Fruit fly (Drosophila melanogaster) whole organism, embryonic: ENCODE data around the gene His3.3A.
A peak's percentile ranks its signal among the peaks of the same experiment; 100 is the strongest.

ENCODE experiments used
- Bteb2 ChIP-seq: fragments of 200-800 bp; sonication (Bioruptor generic); optimal IDR thresholded peaks from 2 replicates; lab custom pipeline; 2016; ENCODE audit warnings: missing biosample characterization, missing genetic modification characterization
- CG1024 ChIP-seq: fragments of 200-800 bp; sonication (Bioruptor generic); IDR thresholded peaks from 2 replicates; pipeline ENCODE4 v1.3.6; 2022; ENCODE audit warnings: missing biosample characterization, missing genetic modification characterization
- CG10654 ChIP-seq: fragments of 200-800 bp; sonication (Bioruptor generic); optimal IDR thresholded peaks from 2 replicates; lab custom pipeline; 2016; ENCODE audit warnings: missing biosample characterization, missing genetic modification characterization
- CG13424 ChIP-seq: fragments of 200-800 bp; sonication (Bioruptor generic); optimal IDR thresholded peaks from 2 replicates; lab custom pipeline; 2019; ENCODE audit warnings: missing biosample characterization, mild to moderate bottlenecking, missing genetic modification characterization, moderate library complexity
- CG15073 ChIP-seq: fragments of 200-800 bp; sonication (Bioruptor generic); optimal IDR thresholded peaks from 2 replicates; lab custom pipeline; 2016; ENCODE audit warnings: missing biosample characterization, missing genetic modification characterization
- CG16863 ChIP-seq: fragments of 200-800 bp; sonication (Bioruptor generic); optimal IDR thresholded peaks from 3 replicates; lab custom pipeline; 2016; ENCODE audit warnings: missing biosample characterization, missing genetic modification characterization
- CG18599 ChIP-seq: fragments of 200-800 bp; sonication (Bioruptor generic); optimal IDR thresholded peaks from 3 replicates; lab custom pipeline; 2017; ENCODE audit warnings: missing biosample characterization, missing genetic modification characterization, mild to moderate bottlenecking, moderate library complexity, missing genetic modification reagents
- CG2116 ChIP-seq: fragments of 200-800 bp; sonication (Bioruptor generic); optimal IDR thresholded peaks from 3 replicates; lab custom pipeline; 2018; ENCODE audit warnings: missing biosample characterization, mild to moderate bottlenecking, missing genetic modification characterization
- CG2678 ChIP-seq: fragments of 200-800 bp; sonication (Bioruptor generic); optimal IDR thresholded peaks from 3 replicates; lab custom pipeline; 2019; ENCODE audit warnings: missing biosample characterization, mild to moderate bottlenecking, missing genetic modification characterization, moderate library complexity
- CG34422 ChIP-seq: fragments of 200-800 bp; sonication (Bioruptor generic); IDR thresholded peaks from 3 replicates; pipeline ENCODE4 v1.3.6; 2022; ENCODE audit warnings: missing biosample characterization, missing genetic modification characterization
- CG4820 ChIP-seq: fragments of 200-800 bp; sonication (Bioruptor generic); optimal IDR thresholded peaks from 3 replicates; lab custom pipeline; 2016; ENCODE audit warnings: missing biosample characterization, missing genetic modification characterization
- CG5953 ChIP-seq: fragments of 200-800 bp; sonication (Bioruptor generic); IDR thresholded peaks from 2 replicates; pipeline ENCODE4 v1.3.6; 2022; ENCODE audit warnings: missing biosample characterization, missing genetic modification characterization
- CG7786 ChIP-seq: fragments of 200-800 bp; sonication (Bioruptor generic); optimal IDR thresholded peaks from 2 replicates; lab custom pipeline; 2016; ENCODE audit warnings: missing biosample characterization, missing genetic modification characterization
- CG9797 ChIP-seq: fragments of 200-800 bp; sonication (Bioruptor generic); optimal IDR thresholded peaks from 3 replicates; lab custom pipeline; 2018; ENCODE audit warnings: missing biosample characterization, mild to moderate bottlenecking, missing genetic modification characterization
- CG9817 ChIP-seq: fragments of 200-800 bp; sonication (Bioruptor generic); optimal IDR thresholded peaks from 2 replicates; lab custom pipeline; 2018; ENCODE audit warnings: missing biosample characterization, mild to moderate bottlenecking, missing genetic modification characterization, moderate library complexity
- CkIIα-i1 ChIP-seq: fragments of 200-800 bp; sonication (Bioruptor generic); IDR thresholded peaks from 2 replicates; pipeline ENCODE4 v1.3.6; 2022; ENCODE audit warnings: missing biosample characterization, missing genetic modification characterization
- Deaf1 ChIP-seq: fragments of 200-800 bp; optimal IDR thresholded peaks from 3 replicates; lab custom pipeline; 2019; ENCODE audit warnings: missing biosample characterization, mild to moderate bottlenecking, missing genetic modification characterization, moderate library complexity
- Dek ChIP-seq: fragments of 200-800 bp; sonication (Bioruptor generic); optimal IDR thresholded peaks from 3 replicates; lab custom pipeline; 2019; ENCODE audit warnings: missing biosample characterization, mild to moderate bottlenecking, missing genetic modification characterization, moderate library complexity
- H15 ChIP-seq: fragments of 200-800 bp; sonication (Bioruptor generic); IDR thresholded peaks from 3 replicates; pipeline ENCODE4 v1.3.6; 2022; ENCODE audit warnings: missing biosample characterization, missing genetic modification characterization
- HHEX ChIP-seq: fragments of 200-800 bp; sonication (Bioruptor generic); optimal IDR thresholded peaks from 3 replicates; lab custom pipeline; 2017; ENCODE audit warnings: missing biosample characterization, mild to moderate bottlenecking, missing genetic modification characterization, missing genetic modification reagents
- HLH54F ChIP-seq: fragments of 200-800 bp; sonication (Bioruptor generic); optimal IDR thresholded peaks from 3 replicates; lab custom pipeline; 2016; ENCODE audit warnings: missing biosample characterization, missing genetic modification characterization
- HmgD ChIP-seq: fragments of 200-800 bp; sonication (Bioruptor generic); optimal IDR thresholded peaks from 3 replicates; lab custom pipeline; 2016; ENCODE audit warnings: missing biosample characterization, missing genetic modification characterization
- Hmr ChIP-seq: fragments of 200-800 bp; sonication (Bioruptor generic); optimal IDR thresholded peaks from 3 replicates; lab custom pipeline; 2017; ENCODE audit warnings: mild to moderate bottlenecking, missing biosample characterization, missing genetic modification reagents, missing genetic modification characterization
- MBD-R2 ChIP-seq: fragments of 200-800 bp; sonication (Bioruptor generic); IDR thresholded peaks from 2 replicates; pipeline ENCODE4 v1.3.6; 2022; ENCODE audit warnings: missing biosample characterization, missing genetic modification characterization
- Ptx1 ChIP-seq: fragments of 200-800 bp; sonication (Bioruptor generic); IDR thresholded peaks from 2 replicates; pipeline ENCODE4 v1.3.6; 2022; ENCODE audit warnings: missing biosample characterization, missing genetic modification characterization
- Rfx ChIP-seq: fragments of 200-800 bp; sonication (Bioruptor generic); IDR thresholded peaks from 2 replicates; pipeline ENCODE4 v1.3.6; 2022; ENCODE audit warnings: missing biosample characterization, missing genetic modification characterization
- Sox100B ChIP-seq: fragments of 200-800 bp; sonication (Bioruptor generic); optimal IDR thresholded peaks from 3 replicates; lab custom pipeline; 2018; ENCODE audit warnings: missing biosample characterization, mild to moderate bottlenecking, missing genetic modification characterization
- Spps ChIP-seq: fragments of 200-800 bp; sonication (Bioruptor generic); optimal IDR thresholded peaks from 2 replicates; lab custom pipeline; 2018; ENCODE audit warnings: missing biosample characterization, mild to moderate bottlenecking, missing genetic modification characterization
- Taf1 ChIP-seq: fragments of 200-800 bp; sonication (Bioruptor generic); IDR thresholded peaks from 2 replicates; pipeline ENCODE4 v1.3.6; 2022; ENCODE audit warnings: missing biosample characterization, missing genetic modification characterization
- Xbp1 ChIP-seq: fragments of 200-800 bp; sonication (Bioruptor generic); optimal IDR thresholded peaks from 3 replicates; lab custom pipeline; 2016; ENCODE audit warnings: missing biosample characterization, mild to moderate bottlenecking, missing genetic modification characterization
- YL-1 ChIP-seq: fragments of 200-800 bp; sonication (Bioruptor generic); optimal IDR thresholded peaks from 3 replicates; lab custom pipeline; 2017; ENCODE audit warnings: missing biosample characterization, mild to moderate bottlenecking, missing genetic modification characterization
- aop ChIP-seq: fragments of 200-800 bp; sonication (Bioruptor generic); IDR thresholded peaks from 2 replicates; pipeline ENCODE4 v1.3.6; 2022; ENCODE audit warnings: missing biosample characterization, missing genetic modification characterization
- dan ChIP-seq: fragments of 200-800 bp; sonication (Bioruptor generic); IDR thresholded peaks from 2 replicates; pipeline ENCODE4 v1.3.6; 2022; ENCODE audit warnings: missing biosample characterization, missing genetic modification characterization
- danr ChIP-seq: fragments of 200-800 bp; sonication (Bioruptor generic); IDR thresholded peaks from 2 replicates; pipeline ENCODE4 v1.3.6; 2022; ENCODE audit warnings: missing biosample characterization, missing genetic modification characterization
- dpn ChIP-seq, 2 experiments: fragments of 200-800 bp; sonication (Bioruptor generic); optimal IDR thresholded peaks; 3 replicates each; lab custom pipeline; 2016; ENCODE audit warnings: missing biosample characterization in 2 of 2, missing genetic modification characterization in 2 of 2
- grau ChIP-seq: fragments of 200-800 bp; optimal IDR thresholded peaks from 3 replicates; lab custom pipeline; 2019; ENCODE audit warnings: missing biosample characterization, mild to moderate bottlenecking, missing genetic modification characterization, moderate library complexity
- hb ChIP-seq: fragments of 200-800 bp; sonication (Bioruptor generic); IDR thresholded peaks from 3 replicates; pipeline ENCODE4 v1.3.6; 2022; ENCODE audit warnings: missing biosample characterization, missing genetic modification characterization; ENCODE audit not compliant: partially characterized antibody
- hkb ChIP-seq, 2 experiments: fragments of 200-800 bp in 1 of 2; fragments of >200 bp in 1 of 2; sonication (Bioruptor generic) in 1 of 2; IDR thresholded peaks in 1 of 2; optimal IDR thresholded peaks in 1 of 2; 2 replicates each; pipeline versions ENCODE4 v1.3.6 to Lab custom; 2017 to 2022; ENCODE audit warnings: missing biosample characterization in 1 of 2, missing genetic modification characterization in 1 of 2
- jigr1 ChIP-seq: fragments of 200-800 bp; sonication (Bioruptor generic); IDR thresholded peaks from 3 replicates; pipeline ENCODE4 v1.3.6; 2022; ENCODE audit warnings: missing biosample characterization, missing genetic modification characterization
- kah ChIP-seq: fragments of 200-800 bp; sonication (Bioruptor generic); optimal IDR thresholded peaks from 2 replicates; lab custom pipeline; 2018; ENCODE audit warnings: missing biosample characterization, mild to moderate bottlenecking, missing genetic modification characterization
- otp ChIP-seq: fragments of 200-800 bp; sonication (Bioruptor generic); IDR thresholded peaks from 3 replicates; pipeline ENCODE4, ENCODE4 v1.3.6; 2022; ENCODE audit warnings: missing biosample characterization, missing genetic modification characterization
- pho ChIP-seq: fragments of 200-800 bp; sonication (Bioruptor generic); optimal IDR thresholded peaks from 2 replicates; lab custom pipeline; 2016; ENCODE audit warnings: missing biosample characterization, missing genetic modification characterization
- psq ChIP-seq: fragments of 200-800 bp; sonication (Bioruptor generic); optimal IDR thresholded peaks from 2 replicates; lab custom pipeline; 2017; ENCODE audit warnings: missing biosample characterization, missing genetic modification characterization
- sim ChIP-seq: fragments of 200-800 bp; sonication (Bioruptor generic); IDR thresholded peaks from 2 replicates; pipeline ENCODE4 v1.3.6; 2022; ENCODE audit warnings: missing biosample characterization, missing genetic modification characterization
- ssp ChIP-seq: fragments of 200-800 bp; sonication (Bioruptor generic); IDR thresholded peaks from 2 replicates; pipeline ENCODE4 v1.3.6; 2022; ENCODE audit warnings: missing biosample characterization, missing genetic modification characterization
- tap ChIP-seq: fragments of 200-800 bp; optimal IDR thresholded peaks from 3 replicates; lab custom pipeline; 2019; ENCODE audit warnings: missing biosample characterization, mild to moderate bottlenecking, missing genetic modification characterization, moderate library complexity
- usp ChIP-seq: fragments of >200 bp; optimal IDR thresholded peaks from 2 replicates; lab custom pipeline; 2017; ENCODE audit warnings: missing biosample characterization, missing genetic modification characterization
- wek ChIP-seq: fragments of 200-800 bp; sonication (Bioruptor generic); optimal IDR thresholded peaks from 3 replicates; lab custom pipeline; 2018; ENCODE audit warnings: missing biosample characterization, mild to moderate bottlenecking, missing genetic modification characterization, moderate library complexity
- zf30C ChIP-seq: fragments of 200-800 bp; sonication (Bioruptor generic); optimal IDR thresholded peaks from 3 replicates; lab custom pipeline; 2018; ENCODE audit warnings: missing biosample characterization, mild to moderate bottlenecking, missing genetic modification characterization
- zfh1 ChIP-seq: fragments of 200-800 bp; sonication (Bioruptor generic); IDR thresholded peaks from 3 replicates; pipeline ENCODE4 v1.3.6; 2022; ENCODE audit warnings: missing biosample characterization, missing genetic modification characterization

The His3.3A gene

DNA sequence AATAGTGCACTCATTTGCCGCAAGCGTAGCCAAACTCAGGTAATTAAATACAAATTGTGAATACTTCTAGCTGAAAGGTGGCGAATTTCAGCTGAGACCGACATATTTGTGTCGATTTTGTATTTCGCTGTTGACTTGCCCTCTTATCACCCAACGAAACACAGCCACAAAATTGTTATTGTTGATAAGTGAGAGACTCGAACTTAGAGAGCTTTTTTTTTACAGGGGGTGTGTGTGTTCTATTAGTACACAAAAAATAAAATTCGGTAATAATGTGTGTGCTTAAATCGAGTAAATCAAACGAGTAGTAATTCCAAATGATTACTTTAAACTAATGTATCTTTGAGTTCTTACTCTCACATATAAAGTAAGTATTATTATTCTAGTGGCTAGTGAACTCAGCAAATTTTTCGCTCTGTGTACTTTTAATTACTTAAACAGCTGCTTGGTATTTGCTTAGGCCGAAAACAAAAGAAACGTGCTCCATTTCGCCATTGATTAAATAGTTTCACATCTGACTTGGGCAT is 6.2 kb downstream of the His3.3A start (continued):
- TF ChIP-seq kah (GFP tag; lab: Kevin White, UChicago) (no peak), CG5953 (GFP tag; lab: Robert Waterston, UW) (peak; percentile 77; the same call in 1 of the 2 replicates), jigr1 (GFP tag; lab: Robert Waterston, UW) (no peak), CkIIα-i1 (GFP tag; lab: Robert Waterston, UW) (no peak), zfh1 (GFP tag; lab: Robert Waterston, UW) (peak; percentile 51; the same call in 1 of the 3 replicates), dan (GFP tag; lab: Robert Waterston, UW) (no peak), CG15073 (GFP tag; lab: Kevin White, UChicago) (no peak), Ptx1 (GFP tag; lab: Robert Waterston, UW) (peak; percentile 73), aop (GFP tag; lab: Robert Waterston, UW) (no peak), zf30C (GFP tag; lab: Kevin White, UChicago) (peak; percentile 70), danr (GFP tag; lab: Robert Waterston, UW) (peak; percentile 49; the same call in 1 of the 2 replicates), otp (peak; percentile 82), CG4820 (GFP tag; lab: Kevin White, UChicago) (peak; percentile 15), HHEX (GFP tag; lab: Kevin White, UChicago) (peak; percentile 76), CG1024 (peak; percentile 41; the same call in 1 of the 2 replicates), Dek (peak; percentile 56), sim (GFP tag; lab: Robert Waterston, UW) (no peak), HLH54F (GFP tag; lab: Kevin White, UChicago) (peak; percentile 22), tap (tag; lab: Kevin White, UChicago) (peak; percentile 61), CG2678 (tag; lab: Kevin White, UChicago) (peak; percentile 80), CG9797 (GFP tag; lab: Kevin White, UChicago) (no peak), HmgD (GFP tag; lab: Kevin White, UChicago) (peak; percentile 26), usp (GFP tag; lab: Kevin White, UChicago) (no peak), Hmr (peak; percentile 91), Xbp1 (GFP tag; lab: Kevin White, UChicago) (peak; percentile 36), CG13424 (tag; lab: Kevin White, UChicago) (peak; percentile 56), dpn (GFP tag; optimal IDR thresholded peaks at IDR 0.05; lab: Kevin White, UChicago) (peak; percentile 55 to 75), hkb (optimal IDR thresholded peaks at IDR 0.05; lab: Kevin White, UChicago) (no peak), hkb (GFP tag; IDR thresholded peaks at IDR 0.05; lab: Robert Waterston, UW) (peak; percentile 74), wek (GFP tag; lab: Kevin White, UChicago) (peak; percentile 37), pho (peak; percentile 20), Deaf1 (peak; percentile 13), Sox100B (peak; percentile 63), MBD-R2 (GFP tag; lab: Robert Waterston, UW) (peak; percentile 47; the same call in 1 of the 2 replicates), CG2116 (GFP tag; lab: Kevin White, UChicago) (no peak), CG16863 (no peak), CG7786 (GFP tag; lab: Kevin White, UChicago) (peak; percentile 51), Taf1 (peak; percentile 72), Spps (tag; lab: Kevin White, UChicago) (no peak), grau (tag; lab: Kevin White, UChicago) (peak; percentile 61), CG34422 (no peak), ssp (GFP tag; lab: Robert Waterston, UW) (peak; percentile 36; the same call in 1 of the 2 replicates), YL-1 (GFP tag; lab: Kevin White, UChicago) (no peak), CG9817 (tag; lab: Kevin White, UChicago) (peak; percentile 48), hb (GFP tag; lab: Robert Waterston, UW) (no peak), H15 (GFP tag; lab: Robert Waterston, UW) (0 out of 3 replicates have a peak, but pooled peaks have one; percentile 31), CG10654 (GFP tag; lab: Kevin White, UChicago) (peak; percentile 46), Bteb2 (GFP tag; lab: Kevin White, UChicago) (peak; percentile 42), psq (GFP tag; lab: Kevin White, UChicago) (no peak), CG18599 (GFP tag; lab: Kevin White, UChicago) (peak; percentile 88), Rfx (GFP tag; lab: Robert Waterston, UW) (peak; percentile 82)
